Worm (Caenorhabditis elegans): ENCODE measurements around the gene srv-19.

DNA sequence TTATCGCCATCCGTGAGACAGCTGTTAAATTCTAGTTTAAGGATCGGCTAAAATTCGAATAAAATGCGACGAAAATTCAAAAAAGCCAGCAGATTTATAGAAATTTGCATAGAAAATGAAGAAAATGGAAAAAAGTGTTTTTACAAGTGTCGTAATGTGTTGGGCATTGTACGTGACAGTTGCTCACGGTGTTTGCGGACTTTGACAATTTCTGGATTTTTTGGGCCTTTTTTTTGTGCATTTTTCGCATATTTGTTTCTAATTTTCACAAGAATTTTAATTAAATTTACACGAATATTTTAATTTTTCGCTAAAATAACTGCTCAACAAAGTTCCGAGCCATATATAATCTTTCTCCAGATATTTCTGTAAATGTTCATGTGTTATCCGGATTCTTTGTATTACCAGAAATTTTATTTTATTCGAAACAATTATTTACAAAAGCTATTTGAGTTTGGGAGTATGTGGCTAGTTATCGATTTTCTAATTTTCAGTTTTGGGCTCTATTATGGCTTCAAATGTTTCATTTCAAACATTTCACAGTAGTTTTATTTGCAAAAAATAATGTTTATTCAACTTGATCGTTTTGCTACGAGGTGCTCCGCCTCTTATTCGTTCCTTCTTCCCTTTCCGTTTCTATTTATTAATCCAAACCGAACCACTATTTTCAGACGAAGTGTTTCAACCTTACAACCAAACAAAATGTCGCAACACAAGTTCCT is 25.6 kb downstream of the srv-19 start, which contains the start of gene sams-3:
- TF ChIP-seq ref-1 (GFP tag; conservative IDR thresholded peaks at IDR 0.05) (no peak), ztf-29 (GFP tag; IDR thresholded peaks at IDR 0.05) (no peak), flt-1 (GFP tag; IDR thresholded peaks at IDR 0.05) (no peak), klf-2 (GFP tag; conservative IDR thresholded peaks at IDR 0.05) (no peak), med-1 (GFP tag; optimal IDR thresholded peaks at IDR 0.05; ENCODE audit: insufficient read depth) (no peak), T22C8.4 (GFP tag; IDR thresholded peaks at IDR 0.05) (no peak), tab-1 (GFP tag; IDR thresholded peaks at IDR 0.05) (no peak), ztf-23 (GFP tag; IDR thresholded peaks at IDR 0.05) (no peak)

Measured in whole organism, midembryonic.